Worm (Caenorhabditis elegans): ENCODE data around the gene F54D10.4.

DNA sequence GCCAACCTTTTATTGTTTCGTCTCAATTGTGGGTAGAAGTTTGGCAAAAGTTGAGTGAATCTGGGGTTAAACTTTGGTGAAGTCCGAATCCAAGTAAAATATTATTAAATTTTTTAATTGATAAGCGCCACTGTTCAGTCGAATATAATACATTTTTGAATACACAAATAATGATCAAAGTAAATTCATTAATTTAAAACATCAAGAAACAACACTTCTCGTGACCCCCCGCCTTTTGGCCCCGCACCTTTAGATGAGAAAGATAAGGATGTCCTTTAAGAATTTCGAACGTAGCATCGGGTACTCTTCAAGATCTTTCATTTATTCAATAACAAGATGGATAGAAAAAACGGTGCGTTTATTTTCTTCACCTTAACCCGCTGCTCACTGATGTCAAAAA, 45.8 kb upstream of the F54D10.4 start, which contains the start of gene nhr-257:
- TF ChIP-seq fkh-10 (GFP tag; optimal IDR thresholded peaks at IDR 0.05) (no peak), nhr-11 (tag; optimal IDR thresholded peaks at IDR 0.05) (no peak), ceh-31 (tag; optimal IDR thresholded peaks at IDR 0.05) (no peak), ama-1 (optimal IDR thresholded peaks at IDR 0.05) (no peak), pros-1 (tag; optimal IDR thresholded peaks at IDR 0.05) (no peak), tbx-2 (tag; optimal IDR thresholded peaks at IDR 0.05) (no peak), pqm-1 (tag; optimal IDR thresholded peaks at IDR 0.05) (no peak), ceh-9 (tag; optimal IDR thresholded peaks at IDR 0.05) (no peak), zip-5 (tag; optimal IDR thresholded peaks at IDR 0.05) (no peak), sox-4 (tag; optimal IDR thresholded peaks at IDR 0.05) (no peak), pha-4 (tag; optimal IDR thresholded peaks at IDR 0.05) (no peak)

Data from whole organism, late embryonic.